Worm (Caenorhabditis elegans): ENCODE data around the gene ttyh-1.

Gene ttyh-1

ce11 chrX:11414837-11415550 lies 46.5 kb downstream of the ttyh-1 start, which contains the start of gene pek-1 (continued):
- peak; percentile 66 for TF ChIP-seq nhr-25 (tag; optimal IDR thresholded peaks at IDR 0.05)
- TF ChIP-seq pha-4 (tag; optimal IDR thresholded peaks at IDR 0.05), result peak; percentile 75
- no peak for TF ChIP-seq lin-39 (tag; optimal IDR thresholded peaks at IDR 0.05)
- peak; percentile 63 for TF ChIP-seq nhr-23 (tag; optimal IDR thresholded peaks at IDR 0.05)
- TF ChIP-seq aly-2 (tag; optimal IDR thresholded peaks at IDR 0.05), result no peak
- TF ChIP-seq nhr-11 (tag; optimal IDR thresholded peaks at IDR 0.05), result no peak
- TF ChIP-seq elt-1 (tag; optimal IDR thresholded peaks at IDR 0.05), result no peak

ce11 chrX:11418667-11419066 lies 50.1 kb downstream of the ttyh-1 start, which contains the start of gene F46C3.2:
TSS of gene F46C3.2 (minus strand) at chrX:11418767.
- TF ChIP-seq elt-2 (tag; optimal IDR thresholded peaks at IDR 0.05), result peak; percentile 24
- TF ChIP-seq tbx-2 (tag; optimal IDR thresholded peaks at IDR 0.05), result no peak
- peak; percentile 10 for TF ChIP-seq pha-4 (tag; optimal IDR thresholded peaks at IDR 0.05)
- no peak for TF ChIP-seq nhr-25 (tag; optimal IDR thresholded peaks at IDR 0.05)

- no peak for TF ChIP-seq sea-2 (GFP tag; optimal IDR thresholded peaks at IDR 0.05)
- no peak for TF ChIP-seq aly-2 (tag; optimal IDR thresholded peaks at IDR 0.05)
- TF ChIP-seq tbx-2 (tag; optimal IDR thresholded peaks at IDR 0.05), result no peak
- TF ChIP-seq nhr-25 (tag; optimal IDR thresholded peaks at IDR 0.05), result peak; percentile 72
- peak; percentile 4 for TF ChIP-seq nhr-23 (tag; optimal IDR thresholded peaks at IDR 0.05)
- no peak for TF ChIP-seq unc-39 (tag; optimal IDR thresholded peaks at IDR 0.05)
- TF ChIP-seq nhr-43 (tag; optimal IDR thresholded peaks at IDR 0.05; ENCODE audit: poor library complexity, severe bottlenecking), result no peak
- no peak for TF ChIP-seq lin-15B (tag; optimal IDR thresholded peaks at IDR 0.05)
- TF ChIP-seq skn-1 (tag; optimal IDR thresholded peaks at IDR 0.05), result no peak
- no peak for TF ChIP-seq lsy-12 (tag; optimal IDR thresholded peaks at IDR 0.05)
- no peak for TF ChIP-seq R02D3.7 (tag; optimal IDR thresholded peaks at IDR 0.05)
- no peak for TF ChIP-seq nhr-11 (tag; optimal IDR thresholded peaks at IDR 0.05)
- no peak for TF ChIP-seq snpc-4 (tag; optimal IDR thresholded peaks at IDR 0.05)
These were observed 51.5 kb downstream of the ttyh-1 start, which contains the start of gene F46C3.6 for ce11 chrX:11419988-11420387. TSS of gene F46C3.6 (minus strand) at chrX:11420074.

Data from whole organism, L3 larva.